Worm (Caenorhabditis elegans) whole organism, L3 larva: ENCODE data around the gene W03F9.1.

ENCODE experiments used
- R02D3.7 ChIP-seq: fragments of 150-350 bp; optimal IDR thresholded peaks from 2 replicates; lab custom pipeline; 2014; ENCODE audit warnings: missing biosample characterization, missing genetic modification characterization
- ama-1 ChIP-seq: fragments of 150-350 bp; optimal IDR thresholded peaks from 2 replicates; lab custom pipeline; 2018
- elt-1 ChIP-seq: fragments of 150-350 bp; optimal IDR thresholded peaks from 2 replicates; lab custom pipeline; 2014; ENCODE audit warnings: missing biosample characterization, missing genetic modification characterization
- fos-1 ChIP-seq: fragments of 150-350 bp; optimal IDR thresholded peaks from 2 replicates; lab custom pipeline; 2014; ENCODE audit warnings: missing biosample characterization, missing genetic modification characterization
- jun-1 ChIP-seq: fragments of 150-350 bp; optimal IDR thresholded peaks from 2 replicates; lab custom pipeline; 2014; ENCODE audit warnings: missing biosample characterization, missing genetic modification reagents, missing genetic modification characterization
- nhr-11 ChIP-seq: fragments of 150-350 bp; optimal IDR thresholded peaks from 2 replicates; lab custom pipeline; 2014; ENCODE audit warnings: missing biosample characterization, missing genetic modification characterization
- nhr-237 ChIP-seq: fragments of 150-350 bp; optimal IDR thresholded peaks from 2 replicates; lab custom pipeline; 2014; ENCODE audit warnings: missing biosample characterization, missing genetic modification characterization
- nhr-77 ChIP-seq: fragments of 150-350 bp; optimal IDR thresholded peaks from 2 replicates; lab custom pipeline; 2014; ENCODE audit warnings: missing biosample characterization, missing genetic modification characterization
- unc-62 ChIP-seq: fragments of 150-350 bp; sonication (generic microtip); optimal IDR thresholded peaks from 4 replicates; lab custom pipeline; 2014; ENCODE audit warnings: missing biosample characterization, missing genetic modification reagents, missing genetic modification characterization

ce11 chrV:151310-151709 lies 24.8 kb upstream of the W03F9.1 start, which contains the start of gene W03F9.4:
- TF ChIP-seq fos-1 (tag; lab: Kevin White, UChicago), result no peak
- TF ChIP-seq jun-1 (tag; lab: Kevin White, UChicago), result no peak
- TF ChIP-seq elt-1, result no peak
- TF ChIP-seq nhr-11 (tag; lab: Kevin White, UChicago), result no peak
- no peak for TF ChIP-seq ama-1 (lab: Kevin White, UChicago)
- no peak for TF ChIP-seq nhr-77 (tag; lab: Kevin White, UChicago)
- TF ChIP-seq unc-62 (GFP tag; lab: Kevin White, UChicago), result no peak
- no peak for TF ChIP-seq R02D3.7 (tag; lab: Kevin White, UChicago)
- TF ChIP-seq nhr-237 (tag; lab: Kevin White, UChicago), result no peak
